Fruit fly (Drosophila melanogaster): ENCODE measurements around the gene RpS10b.

DNA sequence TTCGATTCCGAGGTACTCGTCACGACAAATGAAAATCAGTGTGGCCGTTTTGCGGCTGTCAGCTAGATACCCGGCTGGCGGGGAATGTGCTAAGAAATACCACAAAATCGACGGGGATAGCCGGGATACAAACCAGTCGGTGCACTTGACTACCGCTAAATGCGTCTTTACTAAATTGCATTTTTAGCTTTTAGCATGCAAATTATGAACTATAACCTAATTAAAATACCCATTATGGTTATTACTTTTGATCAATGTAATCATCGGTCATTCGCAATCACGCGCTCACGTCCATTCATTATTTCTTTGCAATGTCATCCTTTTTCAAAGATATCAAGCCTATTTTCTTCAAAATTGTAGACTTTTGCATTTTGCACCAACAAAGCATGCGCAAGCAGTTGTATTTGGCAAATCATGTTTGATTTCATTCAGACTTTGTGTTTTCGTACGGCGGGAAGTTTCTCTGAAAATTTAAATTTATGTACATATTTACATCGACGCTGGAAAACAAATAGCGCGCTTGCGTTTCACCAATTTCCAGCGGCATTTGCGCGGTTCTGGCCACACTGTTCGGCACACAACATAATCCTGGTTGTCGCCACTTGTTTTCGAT is 40.6 kb downstream of the RpS10b start, which contains the start of gene Rcd-1:
- no peak for TF ChIP-seq ttk (optimal IDR thresholded peaks at IDR 0.05)
- no peak for TF ChIP-seq insv (optimal IDR thresholded peaks at IDR 0.05)
- TF ChIP-seq Myc (optimal IDR thresholded peaks at IDR 0.05): no peak
- no peak for TF ChIP-seq psq (optimal IDR thresholded peaks at IDR 0.05)

All from Kc167 (cell line).